Fruit fly (Drosophila melanogaster) whole organism, prepupa: Measurements from ENCODE around the gene CG9106.

ENCODE experiments used
- CG15336 ChIP-seq: fragments of 200-800 bp; sonication (Bioruptor generic); IDR thresholded peaks from 2 replicates; pipeline ENCODE4 v1.3.6; 2022; ENCODE audit warnings: missing biosample characterization, missing genetic modification characterization
- CG1621 ChIP-seq: fragments of 200-800 bp; sonication (Bioruptor generic); optimal IDR thresholded peaks from 3 replicates; lab custom pipeline; 2018; ENCODE audit warnings: missing biosample characterization, mild to moderate bottlenecking, missing genetic modification characterization
- CG3032 ChIP-seq: fragments of 200-800 bp; optimal IDR thresholded peaks from 2 replicates; lab custom pipeline; 2019; ENCODE audit warnings: missing biosample characterization, mild to moderate bottlenecking, missing genetic modification characterization, moderate library complexity
- CG31627 ChIP-seq: fragments of 200-800 bp; sonication (Bioruptor generic); optimal IDR thresholded peaks from 3 replicates; lab custom pipeline; 2016; ENCODE audit warnings: missing biosample characterization, missing genetic modification characterization
- CG32006 ChIP-seq: fragments of 200-800 bp; sonication (Bioruptor generic); optimal IDR thresholded peaks from 3 replicates; lab custom pipeline; 2017; ENCODE audit warnings: missing biosample characterization, mild to moderate bottlenecking, missing genetic modification characterization
- CG34406 ChIP-seq: fragments of 200-800 bp; sonication (Bioruptor generic); optimal IDR thresholded peaks from 3 replicates; lab custom pipeline; 2016; ENCODE audit warnings: missing biosample characterization, missing genetic modification characterization
- CG4318 ChIP-seq: fragments of 200-800 bp; sonication (Bioruptor generic); optimal IDR thresholded peaks from 3 replicates; lab custom pipeline; 2017; ENCODE audit warnings: missing biosample characterization, mild to moderate bottlenecking, missing genetic modification characterization
- CG6163 ChIP-seq: fragments of 200-800 bp; sonication (Bioruptor generic); IDR thresholded peaks from 3 replicates; pipeline ENCODE4 v1.3.6; 2022; ENCODE audit warnings: missing biosample characterization, missing genetic modification characterization
- CG6276 ChIP-seq: fragments of 200-800 bp; sonication (Bioruptor generic); optimal IDR thresholded peaks from 2 replicates; lab custom pipeline; 2017; ENCODE audit warnings: missing biosample characterization, mild to moderate bottlenecking, missing genetic modification characterization
- CG6792 ChIP-seq: fragments of 200-800 bp; sonication (Bioruptor generic); optimal IDR thresholded peaks from 3 replicates; lab custom pipeline; 2016; ENCODE audit warnings: missing biosample characterization, missing genetic modification characterization
- CG6808 ChIP-seq: fragments of 200-800 bp; sonication (Bioruptor generic); optimal IDR thresholded peaks from 3 replicates; lab custom pipeline; 2017; ENCODE audit warnings: missing biosample characterization, missing genetic modification characterization, mild to moderate bottlenecking, moderate library complexity, missing genetic modification reagents
- CG7368 ChIP-seq: fragments of 200-800 bp; sonication (Bioruptor generic); optimal IDR thresholded peaks from 3 replicates; lab custom pipeline; 2016; ENCODE audit warnings: missing biosample characterization, missing genetic modification characterization
- CG8119 ChIP-seq: fragments of 200-800 bp; sonication (Bioruptor generic); IDR thresholded peaks from 3 replicates; pipeline ENCODE4 v1.3.6; 2022; ENCODE audit warnings: missing biosample characterization, missing genetic modification characterization
- Eip75B ChIP-seq: fragments of 200-800 bp; sonication (Bioruptor generic); optimal IDR thresholded peaks from 3 replicates; lab custom pipeline; 2016; ENCODE audit warnings: missing biosample characterization, missing genetic modification characterization
- Eip78C ChIP-seq: fragments of 200-800 bp; sonication (Bioruptor generic); peaks from one replicate; lab custom pipeline; 2016; ENCODE audit warnings: missing biosample characterization, missing genetic modification characterization
- Gug ChIP-seq: fragments of 200-800 bp; sonication (Bioruptor generic); IDR thresholded peaks from 2 replicates; pipeline ENCODE4 v1.3.6; 2022; ENCODE audit warnings: missing biosample characterization, missing genetic modification characterization
- Hr39 ChIP-seq: fragments of 200-800 bp; sonication (Bioruptor generic); optimal IDR thresholded peaks from 2 replicates; lab custom pipeline; 2016; ENCODE audit warnings: missing biosample characterization, missing genetic modification characterization
- Lpt ChIP-seq: fragments of 200-800 bp; sonication (Bioruptor generic); optimal IDR thresholded peaks from 3 replicates; lab custom pipeline; 2016; ENCODE audit warnings: missing biosample characterization, missing genetic modification characterization
- OdsH ChIP-seq: fragments of 200-800 bp; sonication (Bioruptor generic); optimal IDR thresholded peaks from 3 replicates; lab custom pipeline; 2016; ENCODE audit warnings: missing biosample characterization, missing genetic modification characterization
- Smox ChIP-seq: fragments of 200-800 bp; sonication (Bioruptor generic); optimal IDR thresholded peaks from 3 replicates; lab custom pipeline; 2016; ENCODE audit warnings: missing biosample characterization, missing genetic modification characterization
- Sox102F ChIP-seq: fragments of 200-800 bp; sonication (Bioruptor generic); optimal IDR thresholded peaks from 2 replicates; lab custom pipeline; 2016; ENCODE audit warnings: missing biosample characterization, mild to moderate bottlenecking, missing genetic modification characterization
- achi ChIP-seq: fragments of 200-800 bp; sonication (Bioruptor generic); optimal IDR thresholded peaks from 3 replicates; lab custom pipeline; 2016; ENCODE audit warnings: missing biosample characterization, missing genetic modification characterization
- cyc ChIP-seq: fragments of 200-800 bp; sonication (Bioruptor generic); optimal IDR thresholded peaks from 3 replicates; lab custom pipeline; 2016; ENCODE audit warnings: missing biosample characterization, missing genetic modification characterization
- eg ChIP-seq: fragments of 200-800 bp; sonication (Bioruptor generic); IDR thresholded peaks from 3 replicates; pipeline ENCODE4 v1.3.6; 2022; ENCODE audit warnings: missing biosample characterization, missing genetic modification characterization
- esn ChIP-seq: fragments of 200-800 bp; sonication (Bioruptor generic); optimal IDR thresholded peaks from 2 replicates; lab custom pipeline; 2016; ENCODE audit warnings: missing biosample characterization, mild to moderate bottlenecking, missing genetic modification characterization, moderate library complexity
- fkh ChIP-seq: fragments of 200-800 bp; sonication (Bioruptor generic); optimal IDR thresholded peaks from 3 replicates; lab custom pipeline; 2017; ENCODE audit warnings: missing biosample characterization, mild to moderate bottlenecking, missing genetic modification characterization, moderate library complexity
- net ChIP-seq: fragments of 200-800 bp; sonication (Bioruptor generic); optimal IDR thresholded peaks from 3 replicates; lab custom pipeline; 2016; ENCODE audit warnings: missing biosample characterization, missing genetic modification characterization
- pdm3 ChIP-seq: fragments of 200-800 bp; sonication (Bioruptor generic); optimal IDR thresholded peaks from 3 replicates; lab custom pipeline; 2016; ENCODE audit warnings: missing biosample characterization, missing genetic modification characterization
- svp ChIP-seq: fragments of 200-800 bp; sonication (Bioruptor generic); peaks from one replicate; lab custom pipeline; 2016; ENCODE audit warnings: missing biosample characterization, missing genetic modification characterization
- vri ChIP-seq: fragments of 200-800 bp; sonication (Bioruptor generic); optimal IDR thresholded peaks from 3 replicates; lab custom pipeline; 2016; ENCODE audit warnings: missing biosample characterization, mild to moderate bottlenecking, missing genetic modification characterization

CG9106 gene

DNA sequence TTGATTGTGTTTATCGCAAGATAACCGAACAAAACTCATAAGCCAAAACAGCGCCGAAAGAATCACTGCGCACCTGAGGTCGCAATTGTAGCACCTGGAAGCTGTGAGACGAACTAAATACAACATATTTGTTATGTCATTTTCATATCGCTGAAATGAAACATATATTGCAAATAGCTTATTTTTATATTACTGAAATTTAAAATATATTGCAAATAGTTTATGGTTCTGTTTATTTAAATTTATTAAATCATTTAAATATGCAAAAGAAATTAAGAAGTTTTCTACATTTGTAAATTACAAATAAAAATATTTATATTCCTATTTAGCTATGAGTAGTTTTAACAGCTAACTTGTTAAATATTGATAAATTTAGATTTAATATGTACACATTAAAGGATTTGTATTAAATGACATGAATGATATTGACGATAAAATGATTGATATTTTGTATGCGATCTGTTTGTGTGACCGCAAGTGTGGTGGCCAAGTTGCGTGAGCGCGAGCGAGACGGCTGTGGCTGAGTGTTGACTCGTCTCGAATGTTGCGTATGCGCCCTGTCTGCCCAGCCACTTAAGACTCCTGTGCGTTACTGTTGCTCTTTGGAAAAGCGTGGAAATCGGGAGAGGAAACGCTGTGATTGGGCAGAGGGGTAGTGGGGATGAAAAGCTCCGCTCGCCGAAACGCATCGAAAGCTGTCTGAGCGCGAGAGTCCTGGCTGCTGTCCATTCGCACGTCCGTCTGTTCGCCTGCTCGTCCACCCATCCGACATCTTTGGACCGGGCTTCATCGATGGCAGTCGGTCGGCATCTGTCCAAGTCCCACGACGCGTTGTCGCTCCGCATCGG, 25.0 kb upstream of the CG9106 start, which contains the start of gene gce:
TSS of gene gce (plus strand) at position 798 of the 848 bp plus-strand sequence.
- no peak for TF ChIP-seq Lpt
- TF ChIP-seq net (GFP tag; lab: Kevin White, UChicago), result peak; percentile 20
- no peak for TF ChIP-seq CG31627
- peak; percentile 9 for TF ChIP-seq Smox (GFP tag; lab: Kevin White, UChicago)
- TF ChIP-seq fkh (GFP tag; lab: Kevin White, UChicago), result no peak
- no peak for TF ChIP-seq Hr39 (GFP tag; lab: Kevin White, UChicago)
- TF ChIP-seq CG6163 (GFP tag; lab: Robert Waterston, UW), result 0 out of 3 replicates have a peak, but pooled peaks have one; percentile 7
- peak; percentile 16 for TF ChIP-seq esn (GFP tag; lab: Kevin White, UChicago)
- 0 out of 2 replicates have a peak, but pooled peaks have one; percentile 27 for TF ChIP-seq CG15336 (GFP tag; lab: Robert Waterston, UW)
- peak; percentile 57 for TF ChIP-seq CG6276 (GFP tag; lab: Kevin White, UChicago)
- no peak for TF ChIP-seq Eip75B (GFP tag; lab: Kevin White, UChicago)
- TF ChIP-seq CG34406 (GFP tag; lab: Kevin White, UChicago), result peak; percentile 35
- TF ChIP-seq Eip78C, result peak; percentile 48
- TF ChIP-seq achi (GFP tag; lab: Kevin White, UChicago), result peak; percentile 3
- TF ChIP-seq vri (GFP tag; lab: Kevin White, UChicago), result no peak
- TF ChIP-seq CG32006, result peak; percentile 42
- TF ChIP-seq CG3032 (tag; lab: Kevin White, UChicago), result peak; percentile 28
- peak; percentile 19 for TF ChIP-seq eg (GFP tag; lab: Robert Waterston, UW)
- TF ChIP-seq, all 60 proteins: peak for 12

- TF ChIP-seq CG6808 (GFP tag; lab: Kevin White, UChicago) (no peak), CG8119 (GFP tag; lab: Robert Waterston, UW) (no peak), CG1621 (tag; lab: Kevin White, UChicago) (no peak)
- TF ChIP-seq, all 60 proteins: peak for 0
These were observed 20.6 kb upstream of the CG9106 start, which contains the start of gene CG5877 for dm6 chrX:15292794-15293193. Gene CG5877 (plus strand): TSS chrX:15293031.

DNA sequence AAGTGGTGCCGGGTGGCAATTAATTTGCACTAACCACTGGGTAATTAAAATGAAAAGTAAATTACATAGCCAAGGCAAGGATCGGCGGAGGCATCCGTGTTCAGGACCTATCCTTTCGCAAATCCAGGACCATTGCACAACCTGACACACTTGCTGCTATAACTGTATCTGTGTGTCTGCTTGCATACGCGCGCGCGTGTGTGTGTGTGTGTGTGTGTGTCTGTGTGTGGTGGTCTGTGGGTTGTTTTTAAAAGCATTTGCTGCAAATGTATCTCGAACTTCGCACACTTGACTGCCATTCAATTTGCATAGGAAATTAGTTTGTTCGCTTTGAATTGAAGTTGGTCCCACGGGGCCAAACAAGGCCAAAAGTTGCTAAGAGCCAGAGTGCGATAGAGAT, 12.9 kb downstream of the CG9106 start:
- no peak for TF ChIP-seq CG3032 (tag; lab: Kevin White, UChicago)
- no peak for TF ChIP-seq vri (GFP tag; lab: Kevin White, UChicago)
- TF ChIP-seq CG7368 (GFP tag; lab: Kevin White, UChicago), result no peak
- no peak for TF ChIP-seq CG15336 (GFP tag; lab: Robert Waterston, UW)
- TF ChIP-seq svp, result no peak
- no peak for TF ChIP-seq Lpt

- no peak for TF ChIP-seq pdm3 (GFP tag; lab: Kevin White, UChicago)
These were observed 27.4 kb downstream of the CG9106 start, which contains the start of gene PPYR1 for dm6 chrX:15244813-15245212. Gene PPYR1 (minus strand): TSS chrX:15244913.

dm6 chrX:15235252-15235651, 37.0 kb downstream of the CG9106 start:
- TF ChIP-seq OdsH (GFP tag; lab: Kevin White, UChicago) (peak; percentile 4), CG6163 (GFP tag; lab: Robert Waterston, UW) (0 out of 3 replicates have a peak, but pooled peaks have one; percentile 23), achi (GFP tag; lab: Kevin White, UChicago) (no peak), CG1621 (tag; lab: Kevin White, UChicago) (no peak), Sox102F (GFP tag; lab: Kevin White, UChicago) (no peak), CG6792 (GFP tag; lab: Kevin White, UChicago) (peak; percentile 2), CG4318 (GFP tag; lab: Kevin White, UChicago) (no peak), Eip78C (peak; percentile 58), svp (peak; percentile 63), Gug (no peak), cyc (GFP tag; lab: Kevin White, UChicago) (no peak)
- TF ChIP-seq, all 60 proteins: peak for 5
